Fruit fly (Drosophila melanogaster) whole organism, adult: ENCODE data around the gene ppk27.

Experiments
- CG11617 ChIP-seq: fragments of 200-800 bp; sonication (Bioruptor generic); optimal IDR thresholded peaks from 2 replicates; lab custom pipeline; 2017; ENCODE audit warnings: mild to moderate bottlenecking, missing biosample characterization, missing genetic modification reagents, missing genetic modification characterization
- CG12768 ChIP-seq: fragments of 200-800 bp; sonication (Bioruptor generic); optimal IDR thresholded peaks from 2 replicates; lab custom pipeline; 2017; ENCODE audit warnings: missing biosample characterization, missing genetic modification characterization, mild to moderate bottlenecking, moderate library complexity, missing genetic modification reagents
- CG14711 ChIP-seq: fragments of 200-800 bp; sonication (Bioruptor generic); optimal IDR thresholded peaks from 2 replicates; lab custom pipeline; 2018; ENCODE audit warnings: missing biosample characterization, mild to moderate bottlenecking, missing genetic modification characterization, moderate library complexity
- CG1620 ChIP-seq: fragments of 200-800 bp; sonication (Bioruptor generic); optimal IDR thresholded peaks from 2 replicates; lab custom pipeline; 2016; ENCODE audit warnings: missing biosample characterization, missing genetic modification characterization
- CG33017 ChIP-seq: fragments of 200-800 bp; sonication (Bioruptor generic); optimal IDR thresholded peaks from 2 replicates; lab custom pipeline; 2018; ENCODE audit warnings: missing biosample characterization, mild to moderate bottlenecking, missing genetic modification characterization, moderate library complexity
- CG5204 ChIP-seq: fragments of 200-800 bp; sonication (Bioruptor generic); optimal IDR thresholded peaks from 2 replicates; lab custom pipeline; 2016; ENCODE audit warnings: missing biosample characterization, missing genetic modification characterization
- CG7045 ChIP-seq: fragments of 200-800 bp; sonication (Bioruptor generic); optimal IDR thresholded peaks from 2 replicates; lab custom pipeline; 2017; ENCODE audit warnings: missing biosample characterization, mild to moderate bottlenecking, missing genetic modification characterization
- CG7101 ChIP-seq: fragments of 200-800 bp; sonication (Bioruptor generic); optimal IDR thresholded peaks from 2 replicates; lab custom pipeline; 2018; ENCODE audit warnings: missing biosample characterization, mild to moderate bottlenecking, missing genetic modification characterization, moderate library complexity
- Clk ChIP-seq: fragments of 200-800 bp; sonication (Bioruptor generic); optimal IDR thresholded peaks from 2 replicates; lab custom pipeline; 2017; ENCODE audit warnings: missing biosample characterization, missing genetic modification characterization
- Crg-1 ChIP-seq: fragments of 200-800 bp; sonication (Bioruptor generic); optimal IDR thresholded peaks from 2 replicates; lab custom pipeline; 2016; ENCODE audit warnings: missing biosample characterization, missing genetic modification characterization
- Hr96 ChIP-seq: fragments of 200-800 bp; sonication (Bioruptor generic); optimal IDR thresholded peaks from 2 replicates; lab custom pipeline; 2016; ENCODE audit warnings: missing biosample characterization, missing genetic modification characterization
- Mnt ChIP-seq: fragments of 200-800 bp; sonication (Bioruptor generic); optimal IDR thresholded peaks from 2 replicates; lab custom pipeline; 2016; ENCODE audit warnings: missing biosample characterization, mild to moderate bottlenecking, missing genetic modification characterization
- bab1 ChIP-seq: fragments of 200-800 bp; sonication (Bioruptor generic); optimal IDR thresholded peaks from 3 replicates; lab custom pipeline; 2019; ENCODE audit warnings: missing biosample characterization, mild to moderate bottlenecking, missing genetic modification characterization, moderate library complexity
- cic ChIP-seq: fragments of 200-800 bp; sonication (Bioruptor generic); optimal IDR thresholded peaks from 2 replicates; lab custom pipeline; 2017; ENCODE audit warnings: missing biosample characterization, mild to moderate bottlenecking, missing genetic modification characterization, moderate library complexity
- cnc ChIP-seq, 2 experiments: fragments of >200 bp; optimal IDR thresholded peaks; 2 replicates each; lab custom pipeline; 2017
- kay ChIP-seq: fragments of 200-800 bp; sonication (Bioruptor generic); peaks from one replicate; lab custom pipeline; 2016; ENCODE audit warnings: missing biosample characterization, missing genetic modification characterization, borderline replicate concordance
- ovo ChIP-seq: fragments of 200-800 bp; sonication (Bioruptor generic); optimal IDR thresholded peaks from 2 replicates; lab custom pipeline; 2016; ENCODE audit warnings: missing biosample characterization, missing genetic modification characterization
- pad ChIP-seq: fragments of 200-800 bp; sonication (Bioruptor generic); optimal IDR thresholded peaks from 3 replicates; lab custom pipeline; 2017; ENCODE audit warnings: missing biosample characterization, missing genetic modification characterization, mild to moderate bottlenecking, moderate library complexity, missing genetic modification reagents
- tj ChIP-seq: fragments of 200-800 bp; sonication (Bioruptor generic); optimal IDR thresholded peaks from 3 replicates; lab custom pipeline; 2017; ENCODE audit warnings: missing biosample characterization, mild to moderate bottlenecking, missing genetic modification characterization, moderate library complexity
- toe ChIP-seq: fragments of 200-800 bp; sonication (Bioruptor generic); optimal IDR thresholded peaks from 2 replicates; lab custom pipeline; 2016; ENCODE audit warnings: missing biosample characterization, missing genetic modification characterization

Gene ppk27

dm6 chr3L:3764338-3764737, 9.3 kb upstream of the ppk27 start:
- no peak for TF ChIP-seq ovo (GFP tag; lab: Kevin White, UChicago)
- TF ChIP-seq tj (GFP tag; lab: Kevin White, UChicago) = peak; percentile 96
- no peak for TF ChIP-seq CG14711 (tag; lab: Kevin White, UChicago)
- no peak for TF ChIP-seq Mnt
- no peak for TF ChIP-seq CG11617 (GFP tag; lab: Kevin White, UChicago)
- TF ChIP-seq CG7101 (tag; lab: Kevin White, UChicago) = no peak

- no peak for TF ChIP-seq CG11617 (GFP tag; lab: Kevin White, UChicago)
- no peak for TF ChIP-seq CG1620
- TF ChIP-seq toe (GFP tag; lab: Kevin White, UChicago) = no peak
- no peak for TF ChIP-seq cic (GFP tag; lab: Kevin White, UChicago)
- no peak for TF ChIP-seq CG7045 (GFP tag; lab: Kevin White, UChicago)
- TF ChIP-seq Hr96 (GFP tag; lab: Kevin White, UChicago) = no peak
- no peak for TF ChIP-seq pad (GFP tag; lab: Kevin White, UChicago)
- TF ChIP-seq Mnt = no peak
- TF ChIP-seq CG12768 (GFP tag; lab: Kevin White, UChicago) = no peak
- no peak for TF ChIP-seq tj (GFP tag; lab: Kevin White, UChicago)
- TF ChIP-seq Crg-1 (GFP tag; lab: Kevin White, UChicago) = no peak
- TF ChIP-seq bab1 = no peak
- TF ChIP-seq CG33017 = no peak
- no peak for TF ChIP-seq CG14711 (tag; lab: Kevin White, UChicago)
- no peak for TF ChIP-seq kay (GFP tag; lab: Kevin White, UChicago)
Measured at dm6 chr3L:3763335-3763734, 8.3 kb upstream of the ppk27 start.

- TF ChIP-seq cic (GFP tag; lab: Kevin White, UChicago) (no peak), tj (GFP tag; lab: Kevin White, UChicago) (peak; percentile 56), bab1 (no peak), CG7045 (GFP tag; lab: Kevin White, UChicago) (no peak), CG14711 (tag; lab: Kevin White, UChicago) (no peak), CG12768 (GFP tag; lab: Kevin White, UChicago) (no peak), Clk (no peak), ovo (GFP tag; lab: Kevin White, UChicago) (no peak)
Measured at dm6 chr3L:3760395-3760997, 5.5 kb upstream of the ppk27 start.

- no peak for TF ChIP-seq CG1620
- no peak for TF ChIP-seq Mnt
- no peak for TF ChIP-seq ovo (GFP tag; lab: Kevin White, UChicago)
- TF ChIP-seq CG7045 (GFP tag; lab: Kevin White, UChicago) = no peak
- TF ChIP-seq CG5204 = no peak
- TF ChIP-seq toe (GFP tag; lab: Kevin White, UChicago) = no peak
- no peak for TF ChIP-seq CG12768 (GFP tag; lab: Kevin White, UChicago)
- TF ChIP-seq pad (GFP tag; lab: Kevin White, UChicago) = no peak
Measured at dm6 chr3L:3758603-3759002, 3.6 kb upstream of the ppk27 start.

- no peak for TF ChIP-seq pad (GFP tag; lab: Kevin White, UChicago)
- no peak for TF ChIP-seq ovo (GFP tag; lab: Kevin White, UChicago)
- TF ChIP-seq CG1620 = no peak
- TF ChIP-seq CG7101 (tag; lab: Kevin White, UChicago) = no peak
- TF ChIP-seq CG11617 (GFP tag; lab: Kevin White, UChicago) = no peak
- TF ChIP-seq CG33017 = no peak
- TF ChIP-seq Hr96 (GFP tag; lab: Kevin White, UChicago) = no peak
- no peak for TF ChIP-seq cnc (optimal IDR thresholded peaks at IDR 0.05; lab: Kevin White, UChicago)
- TF ChIP-seq kay (GFP tag; lab: Kevin White, UChicago) = no peak
- TF ChIP-seq cic (GFP tag; lab: Kevin White, UChicago) = no peak
- TF ChIP-seq tj (GFP tag; lab: Kevin White, UChicago) = no peak
- TF ChIP-seq Clk = no peak
Measured at dm6 chr3L:3755713-3756112, 712 bp upstream of the ppk27 start.

- TF ChIP-seq toe (GFP tag; lab: Kevin White, UChicago) (no peak), cnc (optimal IDR thresholded peaks at IDR 0.05; lab: Kevin White, UChicago) (no peak), CG12768 (GFP tag; lab: Kevin White, UChicago) (no peak), CG7045 (GFP tag; lab: Kevin White, UChicago) (no peak), Hr96 (GFP tag; lab: Kevin White, UChicago) (no peak), cic (GFP tag; lab: Kevin White, UChicago) (no peak)
Measured at dm6 chr3L:3753636-3754035, 1.4 kb downstream of the ppk27 start.

dm6 chr3L:3752739-3753138, 2.3 kb downstream of the ppk27 start:
- TF ChIP-seq CG7045 (GFP tag; lab: Kevin White, UChicago) = no peak
- peak; percentile 89 for TF ChIP-seq kay (GFP tag; lab: Kevin White, UChicago)
